Fruit fly (Drosophila melanogaster): ENCODE results near the gene CG44355.

- TF ChIP-seq Clk (GFP tag; optimal IDR thresholded peaks at IDR 0.05) (no peak), CG5204 (GFP tag; optimal IDR thresholded peaks at IDR 0.05) (no peak), CG33017 (tag; optimal IDR thresholded peaks at IDR 0.05) (no peak), CG1620 (GFP tag; optimal IDR thresholded peaks at IDR 0.05) (no peak), CG11617 (GFP tag; optimal IDR thresholded peaks at IDR 0.05) (no peak), tj (GFP tag; optimal IDR thresholded peaks at IDR 0.05) (no peak), kay (GFP tag; ENCODE audit: borderline replicate concordance) (no peak), cic (GFP tag; optimal IDR thresholded peaks at IDR 0.05) (no peak), Crg-1 (GFP tag; optimal IDR thresholded peaks at IDR 0.05) (no peak)
Observed at dm6 chr3L:12276495-12276894, 34.1 kb upstream of the CG44355 start.
